Worm (Caenorhabditis elegans): Measurements from ENCODE around the gene gpcp-1.
A peak's percentile ranks its signal among the peaks of the same experiment; 100 is the strongest.

The gpcp-1 gene

ce11 chrX:3127626-3128142 lies 17.3 kb upstream of the gpcp-1 start (continued):
- TF ChIP-seq F57C9.4 (tag; optimal IDR thresholded peaks at IDR 0.05) (no peak), lin-26 (GFP tag; IDR thresholded peaks at IDR 0.05) (peak; percentile 79), cebp-1 (GFP tag; IDR thresholded peaks at IDR 0.05) (peak; percentile 58; the same call in 1 of the 2 replicates), cebp-1 (tag; optimal IDR thresholded peaks at IDR 0.05) (peak; percentile 92), attf-3 (GFP tag; conservative IDR thresholded peaks at IDR 0.05) (0 out of 2 replicates have a peak, but pooled peaks have one; percentile 30), ets-4 (GFP tag; optimal IDR thresholded peaks at IDR 0.05) (peak; percentile 37), lin-35 (GFP tag; optimal IDR thresholded peaks at IDR 0.05) (peak in 1 of 3 experiments; percentile 69), dox-1 (GFP tag; IDR thresholded peaks at IDR 0.05) (peak; percentile 94), ztf-26 (tag; optimal IDR thresholded peaks at IDR 0.05) (peak; percentile 82), T07F8.4 (tag; optimal IDR thresholded peaks at IDR 0.05) (peak; percentile 67), ceh-40 (GFP tag; IDR thresholded peaks at IDR 0.05) (no peak), ztf-25 (GFP tag; IDR thresholded peaks at IDR 0.05) (no peak), rcor-1 (GFP tag; IDR thresholded peaks at IDR 0.05) (peak; percentile 61; the same call in 1 of the 2 replicates), athp-1 (tag; optimal IDR thresholded peaks at IDR 0.05) (peak; percentile 33), nfyb-1 (GFP tag; IDR thresholded peaks at IDR 0.05) (peak; percentile 74), C17E4.6 (GFP tag; IDR thresholded peaks at IDR 0.05) (peak; percentile 72; the same call in 1 of the 2 replicates), bed-2 (GFP tag; IDR thresholded peaks at IDR 0.05) (peak; percentile 61; the same call in 1 of the 2 replicates), egl-44 (GFP tag; IDR thresholded peaks at IDR 0.05) (peak; percentile 88)

DNA sequence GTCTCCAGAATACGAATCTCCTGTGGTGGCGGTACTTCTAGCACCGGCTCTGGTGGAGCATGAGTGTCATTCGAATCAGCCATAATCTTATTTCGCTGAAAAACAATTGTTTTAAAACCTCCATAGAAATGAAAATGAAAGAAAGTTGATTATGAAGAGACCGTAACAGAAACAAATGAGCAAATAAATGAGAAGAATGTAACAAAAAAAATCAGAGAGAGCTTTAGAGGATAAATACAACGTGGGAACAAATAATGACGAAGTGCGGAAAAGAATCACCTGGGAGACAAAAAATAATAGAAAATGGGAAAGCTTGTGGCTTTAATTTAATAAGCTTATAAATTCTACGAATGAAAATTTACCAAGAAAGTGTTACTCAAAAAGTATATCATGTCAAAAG lies 16.6 kb upstream of the gpcp-1 start, which contains the start of gene spc-1:
spc-1 (minus strand) TSS at position 101 of the 400 bp plus-strand sequence.
- TF ChIP-seq lin-26 (GFP tag; IDR thresholded peaks at IDR 0.05) (no peak), lin-35 (GFP tag; optimal IDR thresholded peaks at IDR 0.05) (no peak), nfya-2 (GFP tag; IDR thresholded peaks at IDR 0.05) (no peak), Y79H2A.3 (GFP tag; conservative IDR thresholded peaks at IDR 0.05) (no peak), let-526 (GFP tag; IDR thresholded peaks at IDR 0.05) (no peak), ztf-6 (GFP tag; IDR thresholded peaks at IDR 0.05) (no peak), F10E7.11 (tag; optimal IDR thresholded peaks at IDR 0.05) (no peak), ekl-4 (GFP tag; IDR thresholded peaks at IDR 0.05) (no peak), lsl-1 (GFP tag; optimal IDR thresholded peaks at IDR 0.05) (no peak), attf-5 (GFP tag; optimal IDR thresholded peaks at IDR 0.05) (no peak), hlh-12 (tag; optimal IDR thresholded peaks at IDR 0.05) (no peak), snpc-1.3 (tag; optimal IDR thresholded peaks at IDR 0.05; ENCODE audit: insufficient read depth) (no peak)

DNA sequence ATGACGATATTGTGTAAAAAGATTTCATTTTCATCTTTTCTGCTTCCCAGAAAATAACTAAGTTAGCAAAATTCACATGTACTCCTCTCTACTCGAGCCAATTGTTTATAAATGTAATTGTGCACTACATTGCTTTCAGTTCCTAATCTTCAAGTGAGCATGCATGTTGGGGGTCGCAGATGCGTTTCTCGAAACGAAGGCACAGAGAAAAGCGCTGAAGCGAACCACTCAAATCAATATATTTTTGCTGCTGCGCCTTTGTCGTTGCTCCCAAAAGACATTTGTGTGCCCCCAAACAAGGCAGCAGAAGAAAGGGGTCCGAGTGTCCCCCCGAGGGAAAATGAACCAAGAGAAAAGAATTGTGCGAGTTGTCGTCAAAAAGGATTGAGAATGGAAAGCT lies 15.8 kb upstream of the gpcp-1 start:
- no peak for TF ChIP-seq ztf-18 (tag; optimal IDR thresholded peaks at IDR 0.05)
- no peak for TF ChIP-seq madf-3 (GFP tag; IDR thresholded peaks at IDR 0.05)
- TF ChIP-seq rcor-1 (GFP tag; IDR thresholded peaks at IDR 0.05) = no peak
- TF ChIP-seq mes-4 (tag; optimal IDR thresholded peaks at IDR 0.05) = no peak
- 0 out of 2 replicates have a peak, but pooled peaks have one; percentile 31 for TF ChIP-seq zfh-2 (GFP tag; conservative IDR thresholded peaks at IDR 0.05)
- no peak for TF ChIP-seq cebp-2 (GFP tag; IDR thresholded peaks at IDR 0.05)
- no peak for TF ChIP-seq attf-6 (GFP tag; IDR thresholded peaks at IDR 0.05)
- no peak for TF ChIP-seq nhr-179 (tag; optimal IDR thresholded peaks at IDR 0.05)

ce11 chrX:3119606-3120005 lies 9.2 kb upstream of the gpcp-1 start:
- TF ChIP-seq lin-40 (tag; optimal IDR thresholded peaks at IDR 0.05) = no peak
- TF ChIP-seq hlh-12 (tag; optimal IDR thresholded peaks at IDR 0.05) = no peak
- TF ChIP-seq tbp1 (GFP tag; optimal IDR thresholded peaks at IDR 0.05) = no peak

Data from whole organism, young adult.